In the genomic region with DNA sequence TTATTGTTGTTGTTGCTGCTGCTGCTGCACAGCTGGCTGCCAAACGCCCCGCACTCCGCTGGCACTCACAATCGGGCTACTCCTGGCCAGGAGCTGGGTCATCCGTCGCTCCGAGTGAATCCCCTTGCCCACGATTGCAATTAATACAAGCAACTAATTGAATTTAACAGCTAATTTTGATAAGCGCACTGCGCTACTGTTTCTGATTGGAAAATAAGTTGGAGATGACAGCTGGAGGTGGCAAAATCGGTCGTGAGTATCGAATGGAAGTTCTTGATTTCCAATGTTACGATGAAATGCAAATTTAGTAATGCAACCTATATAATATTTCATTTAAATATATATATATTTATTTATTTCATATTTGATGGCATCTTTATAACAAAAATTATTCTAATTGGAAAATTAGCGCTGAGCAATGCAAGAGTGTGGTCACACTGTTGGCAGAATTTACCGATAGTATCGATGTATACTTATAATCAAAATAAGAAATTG, we compare ENCODE assay signal across 1 fruit fly cellular context.
TF ChIP-seq lines count a peak whose summit lies in the region.

TSS of gene CG42271 (minus strand) at position 224 of the 495 bp plus-strand sequence.

TF ChIP-seq in whole organism, embryonic, 481 proteins besides CTCF, POLR2A, EP300 and RAD21 (continued from another document):
- TF ChIP-seq jumu (GFP tag; optimal IDR thresholded peaks at IDR 0.05; lab: Kevin White, UChicago) = no peak
- no peak for TF ChIP-seq kni (GFP tag; optimal IDR thresholded peaks at IDR 0.05; lab: Kevin White, UChicago)
- TF ChIP-seq B-H2 (GFP tag; optimal IDR thresholded peaks at IDR 0.05; lab: Kevin White, UChicago) = no peak
- no peak for TF ChIP-seq cato (GFP tag; optimal IDR thresholded peaks at IDR 0.05; lab: Kevin White, UChicago; ENCODE audit: borderline replicate concordance)
- TF ChIP-seq sc (optimal IDR thresholded peaks at IDR 0.05; lab: Kevin White, UChicago) = no peak
- no peak for TF ChIP-seq sc (GFP tag; optimal IDR thresholded peaks at IDR 0.05; lab: Kevin White, UChicago)
- TF ChIP-seq CG2202 (tag; optimal IDR thresholded peaks at IDR 0.05; lab: Kevin White, UChicago) = no peak
- no peak for TF ChIP-seq gsb (GFP tag; IDR thresholded peaks at IDR 0.05; lab: Robert Waterston, UW)
- TF ChIP-seq ssp (GFP tag; IDR thresholded peaks at IDR 0.05; lab: Robert Waterston, UW) = no peak
- TF ChIP-seq unc-4 (GFP tag; IDR thresholded peaks at IDR 0.05; lab: Robert Waterston, UW; ENCODE audit: partially characterized antibody) = peak; percentile 96
- peak; percentile 36 for TF ChIP-seq Vsx1 (GFP tag; optimal IDR thresholded peaks at IDR 0.05; lab: Kevin White, UChicago)
- TF ChIP-seq Mrtf (GFP tag; IDR thresholded peaks at IDR 0.05; lab: Robert Waterston, UW) = no peak
- no peak for TF ChIP-seq yki (optimal IDR thresholded peaks at IDR 0.05; lab: Kevin White, UChicago)
- no peak for TF ChIP-seq CG2875 (GFP tag; optimal IDR thresholded peaks at IDR 0.05; lab: Kevin White, UChicago)
- TF ChIP-seq az2 (GFP tag; optimal IDR thresholded peaks at IDR 0.05; lab: Kevin White, UChicago) = no peak
- no peak for TF ChIP-seq CG1792 (GFP tag; optimal IDR thresholded peaks at IDR 0.05; lab: Kevin White, UChicago)
- no peak for TF ChIP-seq fu2 (GFP tag; optimal IDR thresholded peaks at IDR 0.05; lab: Kevin White, UChicago)
- no peak for TF ChIP-seq CG10431 (GFP tag; optimal IDR thresholded peaks at IDR 0.05; lab: Kevin White, UChicago)
- no peak for TF ChIP-seq Dfd (GFP tag; optimal IDR thresholded peaks at IDR 0.05; lab: Kevin White, UChicago)
- no peak for TF ChIP-seq CG11398 (GFP tag; optimal IDR thresholded peaks at IDR 0.05; lab: Kevin White, UChicago)
- no peak for TF ChIP-seq CG10321 (GFP tag; IDR thresholded peaks at IDR 0.05; lab: Robert Waterston, UW)
- TF ChIP-seq CG31365 (tag; optimal IDR thresholded peaks at IDR 0.05; lab: Kevin White, UChicago) = no peak
- peak; percentile 57 for TF ChIP-seq CG9817 (tag; optimal IDR thresholded peaks at IDR 0.05; lab: Kevin White, UChicago)
- TF ChIP-seq D19B (GFP tag; optimal IDR thresholded peaks at IDR 0.05; lab: Kevin White, UChicago) = no peak
- no peak for TF ChIP-seq ap (GFP tag; IDR thresholded peaks at IDR 0.05; lab: Robert Waterston, UW)
- no peak for TF ChIP-seq ab (GFP tag; optimal IDR thresholded peaks at IDR 0.05; lab: Kevin White, UChicago)
- TF ChIP-seq CG8089 (GFP tag; optimal IDR thresholded peaks at IDR 0.05; lab: Kevin White, UChicago) = no peak
- peak; percentile 8 for TF ChIP-seq HHEX (GFP tag; optimal IDR thresholded peaks at IDR 0.05; lab: Kevin White, UChicago)
- TF ChIP-seq sna (GFP tag; IDR thresholded peaks at IDR 0.05; lab: Robert Waterston, UW; ENCODE audit: partially characterized antibody) = peak; percentile 95
- peak; percentile 34 for TF ChIP-seq CG17359 (tag; optimal IDR thresholded peaks at IDR 0.05; lab: Kevin White, UChicago)
- no peak for TF ChIP-seq CG15011 (GFP tag; optimal IDR thresholded peaks at IDR 0.05; lab: Kevin White, UChicago)
- TF ChIP-seq h (optimal IDR thresholded peaks at IDR 0.05; lab: Kevin White, UChicago) = no peak
- no peak for TF ChIP-seq CG8281 (tag; optimal IDR thresholded peaks at IDR 0.05; lab: Kevin White, UChicago)
- TF ChIP-seq CG9876 (GFP tag; optimal IDR thresholded peaks at IDR 0.05; lab: Kevin White, UChicago) = no peak
- TF ChIP-seq CG12659 (GFP tag; optimal IDR thresholded peaks at IDR 0.05; lab: Kevin White, UChicago) = peak; percentile 79
- TF ChIP-seq twi (tag; optimal IDR thresholded peaks at IDR 0.05; lab: Kevin White, UChicago) = peak; percentile 4
- no peak for TF ChIP-seq CG12769 (tag; optimal IDR thresholded peaks at IDR 0.05; lab: Kevin White, UChicago)
- no peak for TF ChIP-seq sisA (GFP tag; IDR thresholded peaks at IDR 0.05; lab: Robert Waterston, UW)
- 0 out of 3 replicates have a peak, but pooled peaks have one; percentile 9 for TF ChIP-seq ci (GFP tag; IDR thresholded peaks at IDR 0.05; lab: Robert Waterston, UW)
- no peak for TF ChIP-seq Sin3A (optimal IDR thresholded peaks at IDR 0.05; lab: Kevin White, UChicago)
- peak; percentile 34 for TF ChIP-seq pzg (GFP tag; optimal IDR thresholded peaks at IDR 0.05; lab: Kevin White, UChicago)
- no peak for TF ChIP-seq CG1024 (GFP tag; IDR thresholded peaks at IDR 0.05; lab: Robert Waterston, UW)
- peak; percentile 33; the same call in 1 of the 2 replicates for TF ChIP-seq ara (GFP tag; IDR thresholded peaks at IDR 0.05; lab: Robert Waterston, UW)
- TF ChIP-seq Six4 (GFP tag; optimal IDR thresholded peaks at IDR 0.05; lab: Kevin White, UChicago) = no peak
- TF ChIP-seq CG1233 (GFP tag; optimal IDR thresholded peaks at IDR 0.05; lab: Kevin White, UChicago) = no peak
- TF ChIP-seq Chrac-16 (GFP tag; optimal IDR thresholded peaks at IDR 0.05; lab: Kevin White, UChicago) = peak; percentile 37
- no peak for TF ChIP-seq CG4707 (GFP tag; optimal IDR thresholded peaks at IDR 0.05; lab: Kevin White, UChicago)
- TF ChIP-seq salm (tag; optimal IDR thresholded peaks at IDR 0.05; lab: Kevin White, UChicago) = no peak
- TF ChIP-seq H2.0 (GFP tag; IDR thresholded peaks at IDR 0.05; lab: Robert Waterston, UW) = no peak
- peak; percentile 13 for TF ChIP-seq Spps (tag; optimal IDR thresholded peaks at IDR 0.05; lab: Kevin White, UChicago)
- TF ChIP-seq hbn (GFP tag; IDR thresholded peaks at IDR 0.05; lab: Robert Waterston, UW; ENCODE audit: partially characterized antibody) = peak; percentile 86
- TF ChIP-seq sug (tag; optimal IDR thresholded peaks at IDR 0.05; lab: Kevin White, UChicago) = peak; percentile 63
- TF ChIP-seq chif (GFP tag; optimal IDR thresholded peaks at IDR 0.05; lab: Kevin White, UChicago) = no peak
- TF ChIP-seq zen2 (GFP tag; IDR thresholded peaks at IDR 0.05; lab: Robert Waterston, UW; ENCODE audit: partially characterized antibody) = peak; percentile 89
- TF ChIP-seq wek (GFP tag; optimal IDR thresholded peaks at IDR 0.05; lab: Kevin White, UChicago) = no peak
- TF ChIP-seq CG7745 (tag; optimal IDR thresholded peaks at IDR 0.05; lab: Kevin White, UChicago) = no peak
- 0 out of 3 replicates have a peak, but pooled peaks have one; percentile 7 for TF ChIP-seq otp (GFP tag; IDR thresholded peaks at IDR 0.05; lab: Robert Waterston, UW)
- no peak for TF ChIP-seq Camta (GFP tag; optimal IDR thresholded peaks at IDR 0.05; lab: Kevin White, UChicago)
- peak; percentile 44; the same call in 1 of the 3 replicates for TF ChIP-seq Dbx (GFP tag; IDR thresholded peaks at IDR 0.05; lab: Robert Waterston, UW)
- no peak for TF ChIP-seq CG12942 (GFP tag; optimal IDR thresholded peaks at IDR 0.05; lab: Kevin White, UChicago)
- no peak for TF ChIP-seq CkIIα-i1 (GFP tag; IDR thresholded peaks at IDR 0.05; lab: Robert Waterston, UW)
- no peak for TF ChIP-seq Dip3 (GFP tag; optimal IDR thresholded peaks at IDR 0.05; lab: Kevin White, UChicago)
- TF ChIP-seq pita (GFP tag; optimal IDR thresholded peaks at IDR 0.05; lab: Kevin White, UChicago) = no peak
- TF ChIP-seq exex (tag; optimal IDR thresholded peaks at IDR 0.05; lab: Kevin White, UChicago) = no peak
- TF ChIP-seq CG14965 (GFP tag; optimal IDR thresholded peaks at IDR 0.05; lab: Kevin White, UChicago; ENCODE audit: borderline replicate concordance) = no peak
- TF ChIP-seq Dip2 (GFP tag; IDR thresholded peaks at IDR 0.05; lab: Robert Waterston, UW) = no peak
- TF ChIP-seq Nf-YB (GFP tag; optimal IDR thresholded peaks at IDR 0.05; lab: Kevin White, UChicago) = peak; percentile 13
- TF ChIP-seq CG1647 (GFP tag; optimal IDR thresholded peaks at IDR 0.05; lab: Kevin White, UChicago) = no peak
- peak; percentile 29 for TF ChIP-seq CG8388 (GFP tag; optimal IDR thresholded peaks at IDR 0.05; lab: Kevin White, UChicago)
- TF ChIP-seq Gsc (GFP tag; IDR thresholded peaks at IDR 0.05; lab: Robert Waterston, UW) = no peak
- TF ChIP-seq CG2199 (GFP tag; IDR thresholded peaks at IDR 0.05; lab: Robert Waterston, UW) = no peak
- no peak for TF ChIP-seq Rx (GFP tag; IDR thresholded peaks at IDR 0.05; lab: Robert Waterston, UW)
- no peak for TF ChIP-seq Mes4 (GFP tag; optimal IDR thresholded peaks at IDR 0.05; lab: Kevin White, UChicago)
- TF ChIP-seq CG14860 (GFP tag; IDR thresholded peaks at IDR 0.05; lab: Robert Waterston, UW; ENCODE audit: partially characterized antibody) = peak; percentile 94
- peak; percentile 15 for TF ChIP-seq ftz-f1 (GFP tag; optimal IDR thresholded peaks at IDR 0.05; lab: Kevin White, UChicago)
- no peak for TF ChIP-seq crc (GFP tag; optimal IDR thresholded peaks at IDR 0.05; lab: Kevin White, UChicago)
- peak; percentile 25 for TF ChIP-seq CG6813 (GFP tag; optimal IDR thresholded peaks at IDR 0.05; lab: Kevin White, UChicago)
- TF ChIP-seq grau (tag; optimal IDR thresholded peaks at IDR 0.05; lab: Kevin White, UChicago) = peak; percentile 63
- no peak for TF ChIP-seq hkb (optimal IDR thresholded peaks at IDR 0.05; lab: Kevin White, UChicago)
- no peak for TF ChIP-seq hkb (GFP tag; IDR thresholded peaks at IDR 0.05; lab: Robert Waterston, UW)
- no peak for TF ChIP-seq cwo (GFP tag; optimal IDR thresholded peaks at IDR 0.05; lab: Kevin White, UChicago)
- TF ChIP-seq Abd-B (GFP tag; optimal IDR thresholded peaks at IDR 0.05; lab: Kevin White, UChicago) = peak; percentile 41
